Fruit fly (Drosophila melanogaster) whole organism, pupa: Measurements from ENCODE around the gene IPIP.

Source experiments
- CG10348 ChIP-seq: fragments of 200-800 bp; sonication (Bioruptor generic); IDR thresholded peaks from 2 replicates; pipeline ENCODE4 v1.3.6; 2022; ENCODE audit warnings: missing biosample characterization, missing genetic modification characterization
- CG12605 ChIP-seq: fragments of 200-800 bp; sonication (Bioruptor generic); IDR thresholded peaks from 2 replicates; pipeline ENCODE4 v1.3.6; 2022; ENCODE audit warnings: missing biosample characterization, missing genetic modification characterization
- CG13204 ChIP-seq: fragments of 200-800 bp; sonication (Bioruptor generic); optimal IDR thresholded peaks from 2 replicates; lab custom pipeline; 2018; ENCODE audit warnings: missing biosample characterization, mild to moderate bottlenecking, missing genetic modification characterization, moderate library complexity
- CG14655 ChIP-seq: fragments of 200-800 bp; sonication (Bioruptor generic); optimal IDR thresholded peaks from 3 replicates; lab custom pipeline; 2017; ENCODE audit warnings: mild to moderate bottlenecking, missing biosample characterization, missing genetic modification reagents, missing genetic modification characterization
- CG15710 ChIP-seq: fragments of 200-800 bp; sonication (Bioruptor generic); optimal IDR thresholded peaks from 2 replicates; lab custom pipeline; 2018; ENCODE audit warnings: missing biosample characterization, mild to moderate bottlenecking, missing genetic modification characterization, moderate library complexity
- CG17806 ChIP-seq: fragments of 200-800 bp; sonication (Bioruptor generic); optimal IDR thresholded peaks from 2 replicates; lab custom pipeline; 2018; ENCODE audit warnings: missing biosample characterization, mild to moderate bottlenecking, missing genetic modification characterization, moderate library complexity
- CG32121 ChIP-seq: fragments of 200-800 bp; sonication (Bioruptor generic); IDR thresholded peaks from 2 replicates; pipeline ENCODE4 v1.3.6; 2022; ENCODE audit warnings: missing biosample characterization, missing genetic modification characterization
- CG34367 ChIP-seq: fragments of 200-800 bp; sonication (Bioruptor generic); optimal IDR thresholded peaks from 2 replicates; lab custom pipeline; 2018; ENCODE audit warnings: missing biosample characterization, mild to moderate bottlenecking, missing genetic modification characterization
- CG4496 ChIP-seq: fragments of 200-800 bp; sonication (Bioruptor generic); IDR thresholded peaks from 3 replicates; pipeline ENCODE4 v1.3.6; 2022; ENCODE audit warnings: missing biosample characterization, missing genetic modification characterization
- CG8159 ChIP-seq: fragments of 200-800 bp; sonication (Bioruptor generic); optimal IDR thresholded peaks from 3 replicates; lab custom pipeline; 2018; ENCODE audit warnings: missing biosample characterization, mild to moderate bottlenecking, missing genetic modification characterization, moderate library complexity
- CG8301 ChIP-seq: fragments of 200-800 bp; sonication (Bioruptor generic); optimal IDR thresholded peaks from 2 replicates; lab custom pipeline; 2018; ENCODE audit warnings: missing biosample characterization, mild to moderate bottlenecking, missing genetic modification characterization
- CG9948 ChIP-seq: fragments of 200-800 bp; sonication (Bioruptor generic); optimal IDR thresholded peaks from 2 replicates; lab custom pipeline; 2018; ENCODE audit warnings: missing biosample characterization, mild to moderate bottlenecking, missing genetic modification characterization, moderate library complexity
- D1 ChIP-seq: fragments of 200-800 bp; sonication (Bioruptor generic); optimal IDR thresholded peaks from 2 replicates; lab custom pipeline; 2018; ENCODE audit warnings: missing biosample characterization, mild to moderate bottlenecking, missing genetic modification characterization, moderate library complexity
- EcR ChIP-seq: fragments of 200-800 bp; sonication (Bioruptor generic); optimal IDR thresholded peaks from 3 replicates; lab custom pipeline; 2019; ENCODE audit warnings: missing biosample characterization, missing genetic modification characterization, mild to moderate bottlenecking, moderate library complexity, missing genetic modification reagents
- Ets98B ChIP-seq: fragments of 200-800 bp; sonication (Bioruptor generic); IDR thresholded peaks from 2 replicates; pipeline ENCODE4 v1.3.6; 2022; ENCODE audit warnings: missing biosample characterization, missing genetic modification characterization
- Pif1A ChIP-seq: fragments of 200-800 bp; sonication (Bioruptor generic); optimal IDR thresholded peaks from 3 replicates; lab custom pipeline; 2016; ENCODE audit warnings: missing biosample characterization, missing genetic modification characterization
- Pif1B ChIP-seq: fragments of 200-800 bp; sonication (Bioruptor generic); optimal IDR thresholded peaks from 3 replicates; lab custom pipeline; 2016; ENCODE audit warnings: missing biosample characterization, missing genetic modification characterization
- Snoo ChIP-seq: fragments of 200-800 bp; sonication (Bioruptor generic); optimal IDR thresholded peaks from 3 replicates; lab custom pipeline; 2017; ENCODE audit warnings: missing biosample characterization, mild to moderate bottlenecking, missing genetic modification characterization, inconsistent platforms
- fd96Ca ChIP-seq: fragments of 200-800 bp; sonication (Bioruptor generic); IDR thresholded peaks from 3 replicates; pipeline ENCODE4 v1.3.6; 2022; ENCODE audit warnings: missing biosample characterization, missing genetic modification characterization
- gl ChIP-seq: fragments of 200-800 bp; sonication (Bioruptor generic); optimal IDR thresholded peaks from 2 replicates; lab custom pipeline; 2018; ENCODE audit warnings: missing biosample characterization, mild to moderate bottlenecking, missing genetic modification characterization
- rn ChIP-seq: fragments of 200-800 bp; sonication (Bioruptor generic); IDR thresholded peaks from 2 replicates; pipeline ENCODE4 v1.3.6; 2022; ENCODE audit warnings: missing biosample characterization, missing genetic modification characterization

The IPIP gene

DNA sequence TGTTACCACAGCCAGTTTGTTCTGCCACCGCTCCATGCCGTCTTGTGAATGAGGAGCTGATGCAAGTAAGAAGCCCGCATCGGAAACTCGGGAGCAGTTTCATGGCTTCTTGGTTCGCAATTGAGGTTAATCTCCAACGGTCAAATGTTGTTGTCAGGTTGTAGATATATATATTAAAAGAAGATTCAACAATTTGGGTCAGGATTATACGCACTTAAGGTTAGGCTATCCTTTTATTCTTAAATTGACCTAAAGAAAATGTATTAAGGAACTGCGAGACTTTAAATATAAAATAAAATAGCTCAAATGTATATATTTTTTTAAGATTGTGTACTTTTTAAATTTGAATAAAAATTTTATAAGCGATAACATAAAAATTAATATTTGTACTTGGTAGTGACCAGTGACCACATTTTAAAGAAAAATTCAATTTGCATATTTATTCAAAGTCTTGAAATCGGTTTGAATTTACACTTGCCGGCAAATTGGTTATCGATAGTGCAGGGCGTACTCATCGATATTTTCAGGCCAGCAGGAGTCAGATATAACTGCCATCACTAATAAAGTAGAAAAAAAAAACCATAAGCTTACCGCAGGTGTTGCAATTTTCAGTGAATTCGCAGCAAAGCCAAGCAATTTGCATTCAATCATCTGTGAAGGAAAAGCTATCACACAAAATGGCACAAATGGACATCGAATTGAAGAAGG, 20.9 kb downstream of the IPIP start, which contains the start of the genes CG9150 and Pfdn1:
CG9150 (minus strand) TSS at position 51 of the 708 bp plus-strand sequence.
Pfdn1 (plus strand) TSS at position 536 of the 708 bp plus-strand sequence.
- TF ChIP-seq Ets98B (peak; percentile 18; the same call in 1 of the 2 replicates), CG8159 (tag; lab: Kevin White, UChicago) (no peak), CG17806 (tag; lab: Kevin White, UChicago) (no peak), CG4496 (GFP tag; lab: Robert Waterston, UW) (0 out of 3 replicates have a peak, but pooled peaks have one; percentile 19)
- TF ChIP-seq, all 21 proteins: peak for 2

DNA sequence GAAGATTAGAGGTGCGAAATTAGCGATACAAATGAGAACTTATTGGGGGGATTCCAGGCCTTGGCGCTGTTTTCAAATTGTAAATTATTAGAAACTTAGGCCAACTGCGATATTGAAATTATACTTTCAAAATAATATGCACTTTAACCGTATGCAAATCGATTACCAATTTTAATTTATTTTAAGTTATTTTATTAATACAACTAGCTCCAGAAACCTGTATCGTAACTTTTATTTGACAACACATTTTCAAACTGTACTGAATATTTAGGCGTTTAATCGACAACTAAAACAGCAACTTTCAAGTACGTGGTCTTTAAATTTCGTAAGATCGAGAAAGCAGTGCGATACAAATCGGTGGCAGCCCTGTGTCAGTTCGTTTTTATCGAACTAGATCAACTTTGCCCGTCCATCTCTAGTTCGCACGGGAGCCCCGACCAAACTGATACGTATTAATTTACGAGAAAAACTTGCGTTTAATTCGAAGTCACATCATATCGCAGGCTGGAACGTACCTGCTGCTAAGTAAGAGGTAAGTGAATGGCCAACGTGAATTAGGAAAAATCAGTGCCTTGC, 22.9 kb downstream of the IPIP start, which contains the start of the genes CG9154 and Kr-h2:
CG9154 (minus strand) TSS at position 31 of the 576 bp plus-strand sequence.
Kr-h2 (plus strand) TSS at position 335 of the 576 bp plus-strand sequence.
- no peak for TF ChIP-seq CG14655
- TF ChIP-seq D1 (tag; lab: Kevin White, UChicago) = no peak
- 0 out of 2 replicates have a peak, but pooled peaks have one; percentile 33 for TF ChIP-seq CG12605
- TF ChIP-seq fd96Ca (GFP tag; lab: Robert Waterston, UW) = peak; percentile 56; the same call in 1 of the 3 replicates
- peak; percentile 49 for TF ChIP-seq Snoo (tag; lab: Kevin White, UChicago)
- TF ChIP-seq CG8301 = peak; percentile 50
- TF ChIP-seq CG17806 (tag; lab: Kevin White, UChicago) = peak; percentile 33
- TF ChIP-seq CG9948 (tag; lab: Kevin White, UChicago) = peak; percentile 22
- peak; percentile 50 for TF ChIP-seq CG15710 (tag; lab: Kevin White, UChicago)
- TF ChIP-seq Ets98B = peak; percentile 58; the same call in 1 of the 2 replicates
- peak; percentile 76 for TF ChIP-seq CG4496 (GFP tag; lab: Robert Waterston, UW)
- TF ChIP-seq CG32121 (GFP tag; lab: Robert Waterston, UW) = 0 out of 2 replicates have a peak, but pooled peaks have one; percentile 34
- TF ChIP-seq CG10348 (GFP tag; lab: Robert Waterston, UW) = no peak
- no peak for TF ChIP-seq Pif1B (GFP tag; lab: Kevin White, UChicago)
- peak; percentile 18 for TF ChIP-seq CG34367
- TF ChIP-seq rn (GFP tag; lab: Robert Waterston, UW) = peak; percentile 36; the same call in 1 of the 2 replicates
- no peak for TF ChIP-seq gl (tag; lab: Kevin White, UChicago)
- no peak for TF ChIP-seq Pif1A (GFP tag; lab: Kevin White, UChicago)

DNA sequence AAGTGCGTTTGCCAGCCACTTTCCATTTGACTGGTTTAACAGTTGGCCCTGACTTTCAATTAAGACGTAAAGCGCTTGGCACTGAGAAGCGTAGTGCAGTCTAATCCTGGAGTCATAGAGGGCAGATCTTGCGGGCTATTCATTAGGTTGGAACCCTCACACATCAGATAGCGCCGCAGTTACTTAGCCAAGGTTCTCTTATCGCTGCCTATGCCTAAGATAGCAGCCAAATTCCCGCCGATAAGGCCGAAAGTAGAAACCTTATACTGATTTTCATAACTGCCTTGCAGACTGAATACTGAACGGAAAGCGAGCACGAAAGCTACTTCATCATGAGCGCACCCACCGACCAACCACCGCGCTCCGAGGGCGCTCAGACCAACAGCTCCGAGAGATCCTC, 24.3 kb downstream of the IPIP start:
- TF ChIP-seq CG8159 (tag; lab: Kevin White, UChicago) (no peak), CG8301 (no peak), CG15710 (tag; lab: Kevin White, UChicago) (no peak), D1 (tag; lab: Kevin White, UChicago) (no peak), Pif1B (GFP tag; lab: Kevin White, UChicago) (no peak), Pif1A (GFP tag; lab: Kevin White, UChicago) (no peak), CG32121 (GFP tag; lab: Robert Waterston, UW) (no peak), rn (GFP tag; lab: Robert Waterston, UW) (no peak), CG4496 (GFP tag; lab: Robert Waterston, UW) (no peak), CG10348 (GFP tag; lab: Robert Waterston, UW) (no peak), CG34367 (no peak), Snoo (tag; lab: Kevin White, UChicago) (no peak), EcR (GFP tag; lab: Kevin White, UChicago) (no peak), CG13204 (no peak), gl (tag; lab: Kevin White, UChicago) (no peak)
- TF ChIP-seq, all 21 proteins: peak for 0

DNA sequence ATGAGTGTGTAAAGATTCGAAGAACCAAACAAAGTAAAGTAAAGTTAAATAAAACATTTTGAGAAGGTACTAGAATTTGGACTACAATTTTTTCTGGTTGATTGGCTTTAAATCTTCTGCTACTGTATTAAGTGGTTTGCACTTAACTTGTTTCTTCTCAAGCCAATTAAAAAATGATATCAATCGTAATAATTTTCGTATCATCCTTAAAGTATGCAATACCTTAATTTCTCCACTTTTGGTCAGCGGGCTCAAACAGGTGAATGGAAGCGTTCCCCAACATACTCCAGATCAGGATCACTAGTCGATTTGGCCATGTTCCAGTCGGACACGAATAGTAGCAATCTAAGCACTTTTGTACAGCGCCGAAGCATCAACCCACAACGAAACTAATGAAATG, 26.1 kb downstream of the IPIP start:
- TF ChIP-seq CG34367 (no peak), Pif1A (GFP tag; lab: Kevin White, UChicago) (no peak), CG8301 (no peak)

DNA sequence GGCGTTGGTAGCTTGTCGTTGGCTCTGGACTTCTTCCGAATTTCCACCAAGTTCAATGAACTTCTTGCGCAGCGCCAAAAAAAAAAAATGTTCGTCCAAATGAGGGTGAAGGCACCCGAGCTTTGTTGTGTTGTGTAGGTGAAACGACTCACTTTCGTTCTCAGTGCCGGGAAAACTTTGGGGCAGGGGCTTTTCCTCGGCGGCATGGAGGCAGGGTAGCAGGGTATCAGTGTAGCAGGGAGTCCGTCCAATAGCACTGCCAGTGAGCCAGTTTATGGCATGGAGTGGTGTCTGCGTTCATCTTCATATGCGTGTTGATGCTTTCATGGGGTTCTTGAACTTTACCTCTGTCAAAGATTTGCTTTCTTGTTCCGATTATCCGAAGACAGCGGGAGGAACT, 26.5 kb downstream of the IPIP start:
- TF ChIP-seq CG13204 (no peak), EcR (GFP tag; lab: Kevin White, UChicago) (peak; percentile 4)

DNA sequence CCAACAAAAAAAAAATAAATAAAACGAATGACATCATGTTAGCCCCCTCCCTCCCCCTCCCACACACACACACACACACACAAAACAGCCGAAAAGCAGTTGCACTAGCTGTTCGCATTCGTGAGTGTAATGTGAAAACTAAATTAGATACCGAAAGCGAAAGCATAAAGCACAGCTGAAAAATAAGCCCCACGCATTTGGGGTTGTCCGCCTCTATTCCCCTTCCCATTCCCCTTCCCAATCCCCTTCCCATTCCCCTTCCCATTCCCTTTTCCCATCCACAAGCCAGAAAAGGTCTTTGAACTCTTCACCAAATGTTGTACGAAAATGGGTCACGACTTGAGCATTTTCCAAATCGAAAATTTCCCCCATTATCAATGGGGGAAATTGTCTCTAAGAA, 27.5 kb downstream of the IPIP start:
- TF ChIP-seq fd96Ca (GFP tag; lab: Robert Waterston, UW) (no peak), CG13204 (no peak), CG34367 (no peak), CG9948 (tag; lab: Kevin White, UChicago) (no peak), CG4496 (GFP tag; lab: Robert Waterston, UW) (no peak), CG17806 (tag; lab: Kevin White, UChicago) (no peak), Pif1B (GFP tag; lab: Kevin White, UChicago) (no peak), CG15710 (tag; lab: Kevin White, UChicago) (no peak), Pif1A (GFP tag; lab: Kevin White, UChicago) (no peak), Snoo (tag; lab: Kevin White, UChicago) (no peak), rn (GFP tag; lab: Robert Waterston, UW) (no peak), EcR (GFP tag; lab: Kevin White, UChicago) (no peak), D1 (tag; lab: Kevin White, UChicago) (no peak), gl (tag; lab: Kevin White, UChicago) (no peak), CG8301 (no peak), CG14655 (no peak), CG10348 (GFP tag; lab: Robert Waterston, UW) (no peak), Ets98B (no peak), CG8159 (tag; lab: Kevin White, UChicago) (no peak), CG12605 (no peak)
